Worm (Caenorhabditis elegans): ENCODE data around the gene oac-48.
A peak's percentile ranks its signal among the peaks of the same experiment; 100 is the strongest.

Gene oac-48

DNA sequence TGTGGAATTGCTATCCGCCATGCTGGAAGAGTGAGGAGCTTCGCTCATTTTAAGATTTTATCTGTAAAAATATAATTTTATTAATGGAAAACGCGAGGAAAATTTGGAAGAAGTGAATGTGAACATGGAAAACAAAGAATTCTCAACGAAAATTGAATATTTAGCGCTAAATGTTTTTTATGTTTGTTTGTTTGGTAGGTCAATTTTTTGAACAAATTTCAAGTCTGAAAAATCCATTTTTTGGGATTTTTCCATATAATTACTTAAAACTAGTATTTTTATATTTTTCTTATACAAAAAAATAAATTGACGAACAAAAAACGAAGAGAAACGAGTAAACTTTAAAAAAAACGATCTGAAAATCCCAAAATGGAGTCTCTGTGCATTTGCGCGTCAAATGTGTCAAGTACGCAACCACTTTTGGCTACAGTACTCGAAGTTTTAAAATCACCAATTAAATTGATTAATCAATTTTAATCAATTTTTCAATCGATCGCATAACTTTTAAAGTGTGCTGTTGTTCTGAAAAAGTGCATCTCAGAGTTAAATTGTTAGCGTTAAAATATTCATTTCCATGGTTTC is 6.7 kb upstream of the oac-48 start, which contains the start of gene fbxa-215:
Gene fbxa-215, minus strand, starts transcription at position 61 of the 582 bp plus-strand sequence.
- no peak for TF ChIP-seq sea-2 (GFP tag; optimal IDR thresholded peaks at IDR 0.05)
- no peak for TF ChIP-seq nhr-76 (tag; optimal IDR thresholded peaks at IDR 0.05)
- TF ChIP-seq elt-2 (tag; optimal IDR thresholded peaks at IDR 0.05) = no peak
- TF ChIP-seq nhr-237 (tag; optimal IDR thresholded peaks at IDR 0.05) = no peak
- no peak for TF ChIP-seq lin-15B (tag; optimal IDR thresholded peaks at IDR 0.05)
- no peak for TF ChIP-seq elt-1 (tag; optimal IDR thresholded peaks at IDR 0.05)

DNA sequence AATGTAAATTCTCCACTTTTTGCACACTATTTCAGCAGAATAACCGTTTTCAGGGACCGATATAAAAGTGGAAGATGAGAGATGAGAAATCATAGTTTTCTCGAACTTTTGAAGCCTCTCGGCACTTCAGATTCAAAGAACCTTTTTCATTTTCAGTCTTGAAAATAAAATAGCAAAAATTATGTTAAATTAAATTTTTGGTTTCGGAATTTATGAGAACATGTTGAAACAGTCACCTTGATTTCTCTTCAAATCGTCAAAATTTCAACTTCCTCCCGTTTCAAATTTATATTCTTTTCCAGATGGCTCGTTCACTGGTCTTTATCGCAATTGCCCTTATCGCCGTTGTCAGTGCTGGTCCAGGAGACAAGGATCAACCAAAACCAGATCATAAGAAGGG is 5.0 kb downstream of the oac-48 start, which contains the start of gene srlf-26:
Gene srlf-26, plus strand, starts transcription at position 301 of the 400 bp plus-strand sequence.
- TF ChIP-seq zag-1 (tag; optimal IDR thresholded peaks at IDR 0.05) = no peak
- no peak for TF ChIP-seq nfya-1 (tag; optimal IDR thresholded peaks at IDR 0.05; ENCODE audit: insufficient read depth)
- no peak for TF ChIP-seq tbx-2 (tag; optimal IDR thresholded peaks at IDR 0.05)
- TF ChIP-seq ama-1 (optimal IDR thresholded peaks at IDR 0.05) = no peak
- TF ChIP-seq pqm-1 (tag; optimal IDR thresholded peaks at IDR 0.05) = no peak
- TF ChIP-seq nhr-28 (tag; optimal IDR thresholded peaks at IDR 0.05) = no peak
- no peak for TF ChIP-seq nhr-237 (tag; optimal IDR thresholded peaks at IDR 0.05)
- no peak for TF ChIP-seq mml-1 (tag; optimal IDR thresholded peaks at IDR 0.05)
- no peak for TF ChIP-seq aly-2 (tag; optimal IDR thresholded peaks at IDR 0.05)
- TF ChIP-seq lin-15B (tag; optimal IDR thresholded peaks at IDR 0.05) = no peak

DNA sequence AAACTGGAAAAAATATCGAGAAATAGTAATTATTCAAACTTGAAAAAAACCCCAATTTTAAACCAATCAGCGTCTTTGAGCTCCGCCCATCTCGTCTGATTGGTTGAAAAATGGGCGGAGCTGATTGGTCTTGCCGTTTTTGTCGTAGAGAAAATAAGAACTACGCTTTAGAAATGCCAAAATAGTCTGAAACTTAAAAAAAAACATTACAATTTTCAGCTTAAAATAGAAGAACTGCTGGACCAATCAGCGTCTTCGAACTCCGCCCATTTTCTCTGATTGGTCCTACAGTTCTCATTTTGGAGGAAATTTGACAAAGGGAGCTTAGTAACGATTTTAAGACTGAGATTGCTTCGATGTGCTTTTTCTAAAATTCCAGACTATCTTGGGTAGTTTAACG is 5.9 kb downstream of the oac-48 start:
- TF ChIP-seq mml-1 (tag; optimal IDR thresholded peaks at IDR 0.05) (no peak), nfya-1 (tag; optimal IDR thresholded peaks at IDR 0.05; ENCODE audit: insufficient read depth) (peak; percentile 93)

DNA sequence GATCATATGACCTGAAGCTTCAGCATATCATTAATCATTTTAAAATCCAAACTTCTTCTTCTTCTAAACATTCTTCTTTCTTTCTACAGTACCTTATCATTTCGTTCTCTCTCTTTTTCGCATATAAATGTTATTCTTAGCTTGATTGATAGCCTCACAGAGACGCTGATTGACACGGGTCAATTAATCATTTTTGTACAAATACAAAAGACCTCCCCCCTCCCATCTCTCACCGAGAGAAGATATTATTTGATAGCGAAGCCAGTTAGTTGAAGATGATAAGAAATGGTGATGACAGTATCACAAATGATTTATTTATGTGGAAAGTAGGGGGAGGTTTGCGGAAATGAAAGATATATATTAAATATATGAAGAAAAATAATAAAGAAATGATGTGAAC is 9.1 kb downstream of the oac-48 start:
- TF ChIP-seq nhr-77 (tag; optimal IDR thresholded peaks at IDR 0.05) = no peak
- TF ChIP-seq nhr-25 (tag; optimal IDR thresholded peaks at IDR 0.05) = peak; percentile 79
- TF ChIP-seq unc-39 (tag; optimal IDR thresholded peaks at IDR 0.05) = no peak
- no peak for TF ChIP-seq snpc-4 (tag; optimal IDR thresholded peaks at IDR 0.05)
- no peak for TF ChIP-seq daf-12 (tag; optimal IDR thresholded peaks at IDR 0.05)
- TF ChIP-seq nhr-43 (tag; optimal IDR thresholded peaks at IDR 0.05; ENCODE audit: poor library complexity, severe bottlenecking) = peak; percentile 86
- no peak for TF ChIP-seq ztf-4 (tag; optimal IDR thresholded peaks at IDR 0.05)
- TF ChIP-seq ztf-11 (tag; optimal IDR thresholded peaks at IDR 0.05) = no peak
- peak; percentile 38 to 95 (median 85) for TF ChIP-seq elt-3 (tag; optimal IDR thresholded peaks at IDR 0.05)
- peak; percentile 94 for TF ChIP-seq unc-62 (GFP tag; optimal IDR thresholded peaks at IDR 0.05)
- no peak for TF ChIP-seq jun-1 (tag; optimal IDR thresholded peaks at IDR 0.05)
- TF ChIP-seq fkh-10 (GFP tag; optimal IDR thresholded peaks at IDR 0.05) = no peak
- TF ChIP-seq ceh-16 (tag; optimal IDR thresholded peaks at IDR 0.05) = no peak
- no peak for TF ChIP-seq lin-15B (tag; optimal IDR thresholded peaks at IDR 0.05)
- TF ChIP-seq nfya-1 (tag; optimal IDR thresholded peaks at IDR 0.05; ENCODE audit: insufficient read depth) = peak; percentile 40
- TF ChIP-seq nhr-67 (tag; optimal IDR thresholded peaks at IDR 0.05) = no peak
- TF ChIP-seq lsy-12 (tag; optimal IDR thresholded peaks at IDR 0.05) = no peak
- peak; percentile 93 for TF ChIP-seq nhr-23 (tag; optimal IDR thresholded peaks at IDR 0.05)
- peak; percentile 19 for TF ChIP-seq lin-39 (tag; optimal IDR thresholded peaks at IDR 0.05)
- no peak for TF ChIP-seq fkh-2 (tag; optimal IDR thresholded peaks at IDR 0.05)
- no peak for TF ChIP-seq zag-1 (tag; optimal IDR thresholded peaks at IDR 0.05)
- no peak for TF ChIP-seq elt-2 (tag; optimal IDR thresholded peaks at IDR 0.05)
- TF ChIP-seq aly-2 (tag; optimal IDR thresholded peaks at IDR 0.05) = no peak
- no peak for TF ChIP-seq ZK546.5 (tag; optimal IDR thresholded peaks at IDR 0.05)
- no peak for TF ChIP-seq egl-5 (tag; optimal IDR thresholded peaks at IDR 0.05)
- TF ChIP-seq nhr-76 (tag; optimal IDR thresholded peaks at IDR 0.05) = no peak
- TF ChIP-seq sea-2 (GFP tag; optimal IDR thresholded peaks at IDR 0.05) = no peak
- TF ChIP-seq mdl-1 (tag; optimal IDR thresholded peaks at IDR 0.05) = no peak
- no peak for TF ChIP-seq ama-1 (optimal IDR thresholded peaks at IDR 0.05)
- no peak for TF ChIP-seq fos-1 (tag; optimal IDR thresholded peaks at IDR 0.05)
- TF ChIP-seq ceh-9 (tag; optimal IDR thresholded peaks at IDR 0.05) = no peak
- no peak for TF ChIP-seq eor-1 (tag; optimal IDR thresholded peaks at IDR 0.05)
- TF ChIP-seq ceh-82 (tag; optimal IDR thresholded peaks at IDR 0.05) = no peak
- no peak for TF ChIP-seq R02D3.7 (tag; optimal IDR thresholded peaks at IDR 0.05)
- peak; percentile 13 for TF ChIP-seq ceh-28 (tag; optimal IDR thresholded peaks at IDR 0.05)
- TF ChIP-seq nhr-28 (tag; optimal IDR thresholded peaks at IDR 0.05) = no peak
- no peak for TF ChIP-seq nhr-11 (tag; optimal IDR thresholded peaks at IDR 0.05)
- TF ChIP-seq skn-1 (tag; optimal IDR thresholded peaks at IDR 0.05) = no peak
- TF ChIP-seq pha-4 (tag; optimal IDR thresholded peaks at IDR 0.05) = no peak
- no peak for TF ChIP-seq mml-1 (tag; optimal IDR thresholded peaks at IDR 0.05)
- no peak for TF ChIP-seq nhr-12 (tag; optimal IDR thresholded peaks at IDR 0.05)
- no peak for TF ChIP-seq nhr-237 (tag; optimal IDR thresholded peaks at IDR 0.05)
- TF ChIP-seq pqm-1 (tag; optimal IDR thresholded peaks at IDR 0.05) = no peak
- no peak for TF ChIP-seq hmg-11 (tag; optimal IDR thresholded peaks at IDR 0.05)

Data from whole organism, L3 larva.